Worm (Caenorhabditis elegans) whole organism, late embryonic: ENCODE results near the gene F42A6.5.

Experiments used
- ceh-6 ChIP-seq: fragments of 200-800 bp; sonication (Bioruptor generic); optimal IDR thresholded peaks from 2 replicates; lab custom pipeline; 2018; ENCODE audit warnings: mild to moderate bottlenecking, missing genetic modification characterization, missing compliant biosample characterization
- elt-2 ChIP-seq: sonication (generic microtip); optimal IDR thresholded peaks from 2 replicates; lab custom pipeline; 2016; ENCODE audit warnings: missing genetic modification reagents, missing genetic modification characterization, missing compliant biosample characterization
- fkh-10 ChIP-seq: fragments of 150-350 bp; optimal IDR thresholded peaks from 2 replicates; lab custom pipeline; 2014; ENCODE audit warnings: missing biosample characterization, missing genetic modification reagents, missing genetic modification characterization
- fkh-6 ChIP-seq: sonication (generic microtip); optimal IDR thresholded peaks from 2 replicates; lab custom pipeline; 2016; ENCODE audit warnings: missing genetic modification characterization, missing compliant biosample characterization
- hlh-13 ChIP-seq: fragments of 200-800 bp; sonication (Bioruptor generic); optimal IDR thresholded peaks from 2 replicates; lab custom pipeline; 2018; ENCODE audit warnings: mild to moderate bottlenecking, missing genetic modification characterization, missing compliant biosample characterization
- pat-9 ChIP-seq: fragments of 200-800 bp; sonication (Bioruptor generic); optimal IDR thresholded peaks from 2 replicates; lab custom pipeline; 2018; ENCODE audit warnings: mild to moderate bottlenecking, missing genetic modification characterization, moderate library complexity, missing compliant biosample characterization
- pha-4 ChIP-seq: fragments of 150-350 bp; optimal IDR thresholded peaks from 2 replicates; lab custom pipeline; 2018; ENCODE audit warnings: missing biosample characterization, missing genetic modification reagents, missing genetic modification characterization
- pqm-1 ChIP-seq: sonication (generic microtip); optimal IDR thresholded peaks from 2 replicates; lab custom pipeline; 2016; ENCODE audit warnings: missing genetic modification characterization, missing compliant biosample characterization
- pros-1 ChIP-seq: fragments of 150-350 bp; optimal IDR thresholded peaks from 2 replicates; lab custom pipeline; 2014; ENCODE audit warnings: missing biosample characterization, missing genetic modification reagents, missing genetic modification characterization
- ref-2 ChIP-seq: sonication (generic microtip); optimal IDR thresholded peaks from 2 replicates; lab custom pipeline; 2016; ENCODE audit warnings: missing genetic modification characterization, missing compliant biosample characterization
- rnt-1 ChIP-seq: sonication (generic microtip); optimal IDR thresholded peaks from 2 replicates; lab custom pipeline; 2016; ENCODE audit warnings: missing genetic modification characterization, missing compliant biosample characterization
- tbx-2 ChIP-seq: sonication (generic microtip); optimal IDR thresholded peaks from 2 replicates; lab custom pipeline; 2016; ENCODE audit warnings: missing genetic modification characterization, missing compliant biosample characterization
- tbx-7 ChIP-seq: sonication (generic microtip); optimal IDR thresholded peaks from 2 replicates; lab custom pipeline; 2016; ENCODE audit warnings: missing genotype, missing genetic modification characterization, missing compliant biosample characterization

- TF ChIP-seq pat-9 (tag; lab: Kevin White, UChicago): no peak
- no peak for TF ChIP-seq ref-2
- no peak for TF ChIP-seq tbx-7 (tag; lab: Kevin White, UChicago)
- TF ChIP-seq hlh-13 (GFP tag; lab: Kevin White, UChicago): no peak
- TF ChIP-seq fkh-10: no peak
- no peak for TF ChIP-seq elt-2 (tag; lab: Kevin White, UChicago)
- TF ChIP-seq pros-1 (tag; lab: Kevin White, UChicago): no peak
- TF ChIP-seq tbx-2 (tag; lab: Kevin White, UChicago): no peak
- no peak for TF ChIP-seq fkh-6 (tag; lab: Kevin White, UChicago)
- TF ChIP-seq rnt-1 (tag; lab: Kevin White, UChicago): no peak
- no peak for TF ChIP-seq pqm-1 (tag; lab: Kevin White, UChicago)
- no peak for TF ChIP-seq pha-4 (tag; lab: Kevin White, UChicago)
- no peak for TF ChIP-seq ceh-6 (GFP tag; lab: Kevin White, UChicago)
These were observed 6.5 kb upstream of the F42A6.5 start for ce11 chrIV:3338176-3338575.
